Fruit fly (Drosophila melanogaster) whole organism, embryonic: ENCODE measurements around the gene Mccc1.

Experiments used
- Atf6 ChIP-seq: fragments of 200-800 bp; sonication (Bioruptor generic); IDR thresholded peaks from 2 replicates; pipeline ENCODE4 v1.3.6; 2022; ENCODE audit warnings: missing biosample characterization, missing genetic modification characterization
- B-H2 ChIP-seq: fragments of 200-800 bp; sonication (Bioruptor generic); optimal IDR thresholded peaks from 2 replicates; lab custom pipeline; 2018; ENCODE audit warnings: missing biosample characterization, mild to moderate bottlenecking, missing genetic modification characterization
- Bteb2 ChIP-seq: fragments of 200-800 bp; sonication (Bioruptor generic); optimal IDR thresholded peaks from 2 replicates; lab custom pipeline; 2016; ENCODE audit warnings: missing biosample characterization, missing genetic modification characterization
- CG10147 ChIP-seq: fragments of 200-800 bp; sonication (Bioruptor generic); optimal IDR thresholded peaks from 2 replicates; lab custom pipeline; 2019; ENCODE audit warnings: missing biosample characterization, mild to moderate bottlenecking, missing genetic modification characterization, moderate library complexity
- CG11247 ChIP-seq: fragments of 200-800 bp; sonication (Bioruptor generic); IDR thresholded peaks from 2 replicates; pipeline ENCODE4 v1.3.6; 2022; ENCODE audit warnings: missing biosample characterization, missing genetic modification characterization
- CG12299 ChIP-seq: fragments of 200-800 bp; sonication (Bioruptor generic); optimal IDR thresholded peaks from 2 replicates; lab custom pipeline; 2018; ENCODE audit warnings: missing biosample characterization, mild to moderate bottlenecking, missing genetic modification characterization
- CG12659 ChIP-seq: fragments of 200-800 bp; sonication (Bioruptor generic); optimal IDR thresholded peaks from 3 replicates; lab custom pipeline; 2017; ENCODE audit warnings: mild to moderate bottlenecking, missing biosample characterization, missing genetic modification reagents, missing genetic modification characterization
- CG15479 ChIP-seq: fragments of 200-800 bp; sonication (Bioruptor generic); optimal IDR thresholded peaks from 3 replicates; lab custom pipeline; 2019; ENCODE audit warnings: missing biosample characterization, mild to moderate bottlenecking, missing genetic modification characterization, moderate library complexity
- CG15696 ChIP-seq: fragments of 200-800 bp; sonication (Bioruptor generic); optimal IDR thresholded peaks from 2 replicates; lab custom pipeline; 2019; ENCODE audit warnings: missing biosample characterization, mild to moderate bottlenecking, missing genetic modification characterization, moderate library complexity
- CG1647 ChIP-seq: fragments of 200-800 bp; sonication (Bioruptor generic); optimal IDR thresholded peaks from 3 replicates; lab custom pipeline; 2016; ENCODE audit warnings: missing biosample characterization, missing genetic modification characterization
- CG16863 ChIP-seq: fragments of 200-800 bp; sonication (Bioruptor generic); optimal IDR thresholded peaks from 3 replicates; lab custom pipeline; 2016; ENCODE audit warnings: missing biosample characterization, missing genetic modification characterization
- CG2202 ChIP-seq: fragments of 200-800 bp; sonication (Bioruptor generic); optimal IDR thresholded peaks from 2 replicates; lab custom pipeline; 2018; ENCODE audit warnings: missing biosample characterization, mild to moderate bottlenecking, missing genetic modification characterization
- CG31441 ChIP-seq: fragments of 200-800 bp; sonication (Bioruptor generic); IDR thresholded peaks from 2 replicates; pipeline ENCODE4 v1.3.6; 2022; ENCODE audit warnings: missing biosample characterization, missing genetic modification characterization
- CG34224 ChIP-seq: fragments of 200-800 bp; sonication (Bioruptor generic); IDR thresholded peaks from 3 replicates; pipeline ENCODE4 v1.3.6; 2022; ENCODE audit warnings: missing biosample characterization, missing genetic modification characterization; ENCODE audit not compliant: partially characterized antibody
- CG3995 ChIP-seq: fragments of 200-800 bp; sonication (Bioruptor generic); optimal IDR thresholded peaks from 3 replicates; lab custom pipeline; 2016; ENCODE audit warnings: missing biosample characterization, missing genetic modification characterization
- CG4424 ChIP-seq: fragments of 200-800 bp; sonication (Bioruptor generic); optimal IDR thresholded peaks from 3 replicates; lab custom pipeline; 2016; ENCODE audit warnings: missing biosample characterization, missing genetic modification characterization
- CG5180 ChIP-seq: fragments of 200-800 bp; sonication (Bioruptor generic); optimal IDR thresholded peaks from 3 replicates; lab custom pipeline; 2017; ENCODE audit warnings: missing biosample characterization, missing genetic modification characterization, mild to moderate bottlenecking, moderate library complexity, missing genetic modification reagents
- CG7357 ChIP-seq: fragments of 200-800 bp; sonication (Bioruptor generic); IDR thresholded peaks from 3 replicates; pipeline ENCODE4 v1.3.6; 2022; ENCODE audit warnings: missing biosample characterization, missing genetic modification characterization
- CG7556 ChIP-seq: fragments of 200-800 bp; sonication (Bioruptor generic); optimal IDR thresholded peaks from 2 replicates; lab custom pipeline; 2017; ENCODE audit warnings: missing biosample characterization, mild to moderate bottlenecking, missing genetic modification characterization
- CG7745 ChIP-seq: fragments of 200-800 bp; sonication (Bioruptor generic); optimal IDR thresholded peaks from 2 replicates; lab custom pipeline; 2018; ENCODE audit warnings: missing biosample characterization, mild to moderate bottlenecking, missing genetic modification characterization, moderate library complexity
- CG7928 ChIP-seq: fragments of 200-800 bp; sonication (Bioruptor generic); optimal IDR thresholded peaks from 2 replicates; lab custom pipeline; 2017; ENCODE audit warnings: missing biosample characterization, mild to moderate bottlenecking, missing genetic modification characterization
- CG8388 ChIP-seq: fragments of 200-800 bp; sonication (Bioruptor generic); optimal IDR thresholded peaks from 2 replicates; lab custom pipeline; 2019; ENCODE audit warnings: missing biosample characterization, mild to moderate bottlenecking, missing genetic modification characterization, moderate library complexity
- Camta ChIP-seq: fragments of 200-800 bp; sonication (Bioruptor generic); optimal IDR thresholded peaks from 2 replicates; lab custom pipeline; 2016; ENCODE audit warnings: missing biosample characterization, missing genetic modification characterization
- Dll ChIP-seq: fragments of 200-800 bp; sonication (Bioruptor generic); IDR thresholded peaks from 4 replicates; pipeline ENCODE4 v1.3.6; 2022; ENCODE audit warnings: missing biosample characterization, missing genetic modification characterization; ENCODE audit not compliant: partially characterized antibody
- Fer3 ChIP-seq: fragments of 200-800 bp; sonication (Bioruptor generic); optimal IDR thresholded peaks from 2 replicates; lab custom pipeline; 2018; ENCODE audit warnings: missing biosample characterization, mild to moderate bottlenecking, missing genetic modification characterization, moderate library complexity
- Hey ChIP-seq: fragments of 200-800 bp; sonication (Bioruptor generic); optimal IDR thresholded peaks from 3 replicates; lab custom pipeline; 2018; ENCODE audit warnings: missing biosample characterization, mild to moderate bottlenecking, missing genetic modification characterization
- Hr51 ChIP-seq, 2 experiments: fragments of 200-800 bp; sonication (Bioruptor generic); optimal IDR thresholded peaks; 2 replicates in 1 of 2; 3 replicates in 1 of 2; lab custom pipeline; 2016 to 2018; ENCODE audit warnings: missing biosample characterization in 2 of 2, missing genetic modification characterization in 2 of 2, mild to moderate bottlenecking in 1 of 2, moderate library complexity in 1 of 2
- Jarid2 ChIP-seq: fragments of 200-800 bp; sonication (Bioruptor generic); optimal IDR thresholded peaks from 3 replicates; lab custom pipeline; 2017; ENCODE audit warnings: mild to moderate bottlenecking, missing biosample characterization, missing genetic modification reagents, missing genetic modification characterization
- Mrtf ChIP-seq: fragments of 200-800 bp; sonication (Bioruptor generic); IDR thresholded peaks from 3 replicates; pipeline ENCODE4 v1.3.6; 2022; ENCODE audit warnings: missing biosample characterization, missing genetic modification characterization
- Nf-YA ChIP-seq: fragments of 200-800 bp; sonication (Bioruptor generic); IDR thresholded peaks from 2 replicates; pipeline ENCODE4 v1.3.6; 2022; ENCODE audit warnings: missing biosample characterization, missing genetic modification characterization
- Spps ChIP-seq: fragments of 200-800 bp; sonication (Bioruptor generic); optimal IDR thresholded peaks from 2 replicates; lab custom pipeline; 2018; ENCODE audit warnings: missing biosample characterization, mild to moderate bottlenecking, missing genetic modification characterization
- Xbp1 ChIP-seq: fragments of 200-800 bp; sonication (Bioruptor generic); optimal IDR thresholded peaks from 3 replicates; lab custom pipeline; 2016; ENCODE audit warnings: missing biosample characterization, mild to moderate bottlenecking, missing genetic modification characterization
- bcd ChIP-seq: fragments of 200-800 bp; sonication (Bioruptor generic); optimal IDR thresholded peaks from 2 replicates; lab custom pipeline; 2017; ENCODE audit warnings: missing biosample characterization, mild to moderate bottlenecking, missing genetic modification characterization
- cato ChIP-seq: fragments of 200-800 bp; sonication (Bioruptor generic); optimal IDR thresholded peaks from 2 replicates; lab custom pipeline; 2016; ENCODE audit warnings: missing biosample characterization, missing genetic modification characterization, borderline replicate concordance
- caup ChIP-seq: fragments of 200-800 bp; sonication (Bioruptor generic); optimal IDR thresholded peaks from 3 replicates; lab custom pipeline; 2017; ENCODE audit warnings: missing biosample characterization, mild to moderate bottlenecking, missing genetic modification characterization, moderate library complexity; ENCODE audit not compliant: severe bottlenecking
- dmrt11E ChIP-seq: fragments of 200-800 bp; sonication (Bioruptor generic); optimal IDR thresholded peaks from 3 replicates; lab custom pipeline; 2018; ENCODE audit warnings: missing biosample characterization, mild to moderate bottlenecking, missing genetic modification characterization, moderate library complexity
- ewg ChIP-seq: fragments of 200-800 bp; sonication (Bioruptor generic); optimal IDR thresholded peaks from 3 replicates; lab custom pipeline; 2017; ENCODE audit warnings: mild to moderate bottlenecking, missing biosample characterization, missing genetic modification reagents, missing genetic modification characterization
- gem ChIP-seq: fragments of 200-800 bp; sonication (Bioruptor generic); optimal IDR thresholded peaks from 2 replicates; lab custom pipeline; 2019; ENCODE audit warnings: missing biosample characterization, mild to moderate bottlenecking, missing genetic modification characterization, moderate library complexity
- lab ChIP-seq: fragments of 200-800 bp; sonication (Bioruptor generic); optimal IDR thresholded peaks from 3 replicates; lab custom pipeline; 2017; ENCODE audit warnings: missing biosample characterization, missing genetic modification characterization, mild to moderate bottlenecking, moderate library complexity, missing genetic modification reagents
- mld ChIP-seq: fragments of 200-800 bp; sonication (Bioruptor generic); IDR thresholded peaks from 3 replicates; pipeline ENCODE4 v1.3.6; 2022; ENCODE audit warnings: missing biosample characterization, missing genetic modification characterization; ENCODE audit not compliant: partially characterized antibody
- oc ChIP-seq: fragments of 200-800 bp; sonication (Bioruptor generic); optimal IDR thresholded peaks from 2 replicates; lab custom pipeline; 2018; ENCODE audit warnings: missing biosample characterization, mild to moderate bottlenecking, missing genetic modification characterization, moderate library complexity
- phol ChIP-seq: fragments of 200-800 bp; sonication (Bioruptor generic); optimal IDR thresholded peaks from 3 replicates; lab custom pipeline; 2018; ENCODE audit warnings: missing biosample characterization, mild to moderate bottlenecking, missing genetic modification characterization, moderate library complexity
- ro ChIP-seq: fragments of 200-800 bp; sonication (Bioruptor generic); IDR thresholded peaks from 2 replicates; pipeline ENCODE4 v1.3.6; 2022; ENCODE audit warnings: missing biosample characterization, missing genetic modification characterization
- salm ChIP-seq: fragments of 200-800 bp; sonication (Bioruptor generic); optimal IDR thresholded peaks from 2 replicates; lab custom pipeline; 2018; ENCODE audit warnings: missing biosample characterization, mild to moderate bottlenecking, missing genetic modification characterization
- schlank ChIP-seq: fragments of 200-800 bp; sonication (Bioruptor generic); optimal IDR thresholded peaks from 2 replicates; lab custom pipeline; 2018; ENCODE audit warnings: missing biosample characterization, mild to moderate bottlenecking, missing genetic modification characterization
- slbo ChIP-seq: fragments of 200-800 bp; sonication (Bioruptor generic); IDR thresholded peaks from 2 replicates; pipeline ENCODE4 v1.3.6; 2022; ENCODE audit warnings: missing biosample characterization, missing genetic modification characterization
- stwl ChIP-seq: fragments of 200-800 bp; sonication (Bioruptor generic); optimal IDR thresholded peaks from 3 replicates; lab custom pipeline; 2018; ENCODE audit warnings: missing biosample characterization, mild to moderate bottlenecking, missing genetic modification characterization, moderate library complexity
- unpg ChIP-seq: fragments of 200-800 bp; sonication (Bioruptor generic); optimal IDR thresholded peaks from 3 replicates; lab custom pipeline; 2018; ENCODE audit warnings: missing biosample characterization, mild to moderate bottlenecking, missing genetic modification characterization, moderate library complexity
- vfl ChIP-seq: fragments of 200-800 bp; sonication (Bioruptor generic); optimal IDR thresholded peaks from 2 replicates; lab custom pipeline; 2016; ENCODE audit warnings: missing biosample characterization, missing genetic modification characterization

The Mccc1 gene

DNA sequence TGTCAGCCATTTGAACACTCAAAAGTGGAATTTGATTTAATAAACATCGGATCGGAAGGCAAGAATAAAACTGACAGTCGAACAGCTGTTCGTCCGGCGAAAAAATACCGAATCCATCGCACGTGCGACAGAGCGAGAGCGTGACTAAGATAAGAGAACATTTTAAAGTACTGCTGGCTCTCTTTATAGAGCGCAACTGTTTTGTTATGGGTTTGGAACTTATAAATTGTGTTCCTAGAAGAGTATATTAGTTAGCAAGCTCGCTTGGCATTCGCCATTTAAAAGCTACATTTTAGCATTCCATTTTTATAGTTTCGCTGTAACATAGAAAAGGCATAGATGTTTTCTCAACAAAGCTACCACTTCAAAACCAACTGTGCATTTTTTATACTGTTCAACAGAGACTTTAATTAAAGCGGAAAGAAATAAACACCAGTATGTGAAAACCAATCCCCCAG lies 16.4 kb upstream of the Mccc1 start, which contains the start of gene Rift (continued):
- TF ChIP-seq CG1647 = no peak
- 0 out of 3 replicates have a peak, but pooled peaks have one; percentile 38 for TF ChIP-seq CG34224
- no peak for TF ChIP-seq CG16863
- TF ChIP-seq Atf6 (GFP tag; lab: Robert Waterston, UW) = peak; percentile 60
- TF ChIP-seq CG8388 (GFP tag; lab: Kevin White, UChicago) = peak; percentile 36
- peak; percentile 59; the same call in 3 of the 4 replicates for TF ChIP-seq Dll (GFP tag; lab: Robert Waterston, UW)
- peak; percentile 42 for TF ChIP-seq caup (GFP tag; lab: Kevin White, UChicago)
- no peak for TF ChIP-seq CG15696 (tag; lab: Kevin White, UChicago)
- no peak for TF ChIP-seq CG7357
- TF ChIP-seq CG11247 (GFP tag; lab: Robert Waterston, UW) = no peak
- no peak for TF ChIP-seq CG15479 (GFP tag; lab: Kevin White, UChicago)
- no peak for TF ChIP-seq Bteb2 (GFP tag; lab: Kevin White, UChicago)
- TF ChIP-seq Camta (GFP tag; lab: Kevin White, UChicago) = no peak
- TF ChIP-seq salm = no peak
- TF ChIP-seq oc (tag; lab: Kevin White, UChicago) = no peak
- TF ChIP-seq mld (GFP tag; lab: Robert Waterston, UW) = no peak
- peak; percentile 37 for TF ChIP-seq CG7556 (GFP tag; lab: Kevin White, UChicago)
- peak; percentile 51 for TF ChIP-seq Fer3 (tag; lab: Kevin White, UChicago)
- no peak for TF ChIP-seq dmrt11E (tag; lab: Kevin White, UChicago)
- no peak for TF ChIP-seq Xbp1 (GFP tag; lab: Kevin White, UChicago)
- peak; percentile 70 for TF ChIP-seq lab (GFP tag; lab: Kevin White, UChicago)
- TF ChIP-seq Hr51 (GFP tag; optimal IDR thresholded peaks at IDR 0.05; lab: Kevin White, UChicago) = peak in 1 of 2 experiments; percentile 44
- TF ChIP-seq ro = no peak
- TF ChIP-seq gem (tag; lab: Kevin White, UChicago) = no peak
- TF ChIP-seq phol = no peak
- no peak for TF ChIP-seq schlank (tag; lab: Kevin White, UChicago)
- TF ChIP-seq CG12299 (tag; lab: Kevin White, UChicago) = peak; percentile 40
- TF ChIP-seq CG3995 (GFP tag; lab: Kevin White, UChicago) = no peak
- TF ChIP-seq Jarid2 = no peak
- peak; percentile 47 for TF ChIP-seq CG12659
- no peak for TF ChIP-seq B-H2 (GFP tag; lab: Kevin White, UChicago)
- no peak for TF ChIP-seq CG10147 (GFP tag; lab: Kevin White, UChicago)
- TF ChIP-seq bcd (GFP tag; lab: Kevin White, UChicago) = no peak
- no peak for TF ChIP-seq CG7928 (GFP tag; lab: Kevin White, UChicago)
- TF ChIP-seq CG31441 = no peak
- no peak for TF ChIP-seq CG7745 (tag; lab: Kevin White, UChicago)
- no peak for TF ChIP-seq Mrtf (GFP tag; lab: Robert Waterston, UW)
- TF ChIP-seq Spps (tag; lab: Kevin White, UChicago) = no peak
- TF ChIP-seq Nf-YA = no peak
- peak; percentile 13 for TF ChIP-seq ewg
- TF ChIP-seq stwl (tag; lab: Kevin White, UChicago) = peak; percentile 16
- no peak for TF ChIP-seq vfl (GFP tag; lab: Kevin White, UChicago)
- no peak for TF ChIP-seq cato (GFP tag; lab: Kevin White, UChicago)
- TF ChIP-seq slbo = peak; percentile 64
- no peak for TF ChIP-seq CG2202 (tag; lab: Kevin White, UChicago)
- TF ChIP-seq unpg (GFP tag; lab: Kevin White, UChicago) = peak; percentile 32
- no peak for TF ChIP-seq CG5180 (GFP tag; lab: Kevin White, UChicago)
- no peak for TF ChIP-seq Hey
- no peak for TF ChIP-seq CG4424 (GFP tag; lab: Kevin White, UChicago)
